Fruit fly (Drosophila melanogaster) whole organism, embryonic: Measurements from ENCODE around the gene CG31548.

Source experiments
- Atf6 ChIP-seq: fragments of 200-800 bp; sonication (Bioruptor generic); IDR thresholded peaks from 2 replicates; pipeline ENCODE4 v1.3.6; 2022; ENCODE audit warnings: missing biosample characterization, missing genetic modification characterization
- BEAF-32 ChIP-seq: fragments of 200-800 bp; sonication (Bioruptor generic); optimal IDR thresholded peaks from 3 replicates; lab custom pipeline; 2017; ENCODE audit warnings: missing biosample characterization, missing genetic modification characterization, mild to moderate bottlenecking, moderate library complexity, missing genetic modification reagents
- Bgb ChIP-seq: fragments of 200-800 bp; sonication (Bioruptor generic); IDR thresholded peaks from 2 replicates; pipeline ENCODE4 v1.3.6; 2022; ENCODE audit warnings: missing biosample characterization, missing genetic modification characterization; ENCODE audit not compliant: partially characterized antibody
- CG10366 ChIP-seq: fragments of 200-800 bp; sonication (Bioruptor generic); IDR thresholded peaks from 2 replicates; pipeline ENCODE4 v1.3.6; 2022; ENCODE audit warnings: missing biosample characterization, missing genetic modification characterization
- CG13287 ChIP-seq: fragments of 200-800 bp; sonication (Bioruptor generic); IDR thresholded peaks from 2 replicates; pipeline ENCODE4 v1.3.6; 2022; ENCODE audit warnings: missing biosample characterization, missing genetic modification characterization; ENCODE audit not compliant: partially characterized antibody
- CG13424 ChIP-seq: fragments of 200-800 bp; sonication (Bioruptor generic); optimal IDR thresholded peaks from 2 replicates; lab custom pipeline; 2019; ENCODE audit warnings: missing biosample characterization, mild to moderate bottlenecking, missing genetic modification characterization, moderate library complexity
- CG13775 ChIP-seq: fragments of 200-800 bp; sonication (Bioruptor generic); optimal IDR thresholded peaks from 3 replicates; lab custom pipeline; 2017; ENCODE audit warnings: missing biosample characterization, mild to moderate bottlenecking, missing genetic modification characterization
- CG14710 ChIP-seq: fragments of 200-800 bp; sonication (Bioruptor generic); optimal IDR thresholded peaks from 3 replicates; lab custom pipeline; 2019; ENCODE audit warnings: missing biosample characterization, mild to moderate bottlenecking, missing genetic modification characterization, moderate library complexity
- CG15011 ChIP-seq: fragments of 200-800 bp; sonication (Bioruptor generic); optimal IDR thresholded peaks from 3 replicates; lab custom pipeline; 2018; ENCODE audit warnings: missing biosample characterization, mild to moderate bottlenecking, missing genetic modification characterization
- CG16813 ChIP-seq: fragments of 200-800 bp; sonication (Bioruptor generic); IDR thresholded peaks from 3 replicates; pipeline ENCODE4 v1.3.6; 2022; ENCODE audit warnings: missing biosample characterization, missing genetic modification characterization; ENCODE audit not compliant: partially characterized antibody
- CG17385 ChIP-seq: fragments of 200-800 bp; sonication (Bioruptor generic); optimal IDR thresholded peaks from 3 replicates; lab custom pipeline; 2018; ENCODE audit warnings: missing biosample characterization, mild to moderate bottlenecking, missing genetic modification characterization
- CG2116 ChIP-seq: fragments of 200-800 bp; sonication (Bioruptor generic); optimal IDR thresholded peaks from 3 replicates; lab custom pipeline; 2018; ENCODE audit warnings: missing biosample characterization, mild to moderate bottlenecking, missing genetic modification characterization
- CG34224 ChIP-seq: fragments of 200-800 bp; sonication (Bioruptor generic); IDR thresholded peaks from 3 replicates; pipeline ENCODE4 v1.3.6; 2022; ENCODE audit warnings: missing biosample characterization, missing genetic modification characterization; ENCODE audit not compliant: partially characterized antibody
- CG3995 ChIP-seq: fragments of 200-800 bp; sonication (Bioruptor generic); optimal IDR thresholded peaks from 3 replicates; lab custom pipeline; 2016; ENCODE audit warnings: missing biosample characterization, missing genetic modification characterization
- CG4282 ChIP-seq: fragments of 200-800 bp; sonication (Bioruptor generic); optimal IDR thresholded peaks from 2 replicates; lab custom pipeline; 2016; ENCODE audit warnings: missing biosample characterization, missing genetic modification characterization
- CG7372 ChIP-seq: fragments of 200-800 bp; sonication (Bioruptor generic); IDR thresholded peaks from 2 replicates; pipeline ENCODE4 v1.3.6; 2022; ENCODE audit warnings: missing biosample characterization, missing genetic modification characterization
- D19A ChIP-seq: fragments of 200-800 bp; optimal IDR thresholded peaks from 3 replicates; lab custom pipeline; 2019; ENCODE audit warnings: missing biosample characterization, mild to moderate bottlenecking, missing genetic modification characterization, moderate library complexity
- Dll ChIP-seq: fragments of 200-800 bp; sonication (Bioruptor generic); IDR thresholded peaks from 4 replicates; pipeline ENCODE4 v1.3.6; 2022; ENCODE audit warnings: missing biosample characterization, missing genetic modification characterization; ENCODE audit not compliant: partially characterized antibody
- Dp ChIP-seq: fragments of 200-800 bp; sonication (Bioruptor generic); optimal IDR thresholded peaks from 2 replicates; lab custom pipeline; 2018; ENCODE audit warnings: missing biosample characterization, mild to moderate bottlenecking, missing genetic modification characterization, moderate library complexity
- Dref ChIP-seq: fragments of 200-800 bp; sonication (Bioruptor generic); IDR thresholded peaks from 2 replicates; pipeline ENCODE4 v1.3.6; 2022; ENCODE audit warnings: missing biosample characterization, missing genetic modification characterization
- E2f2 ChIP-seq: fragments of 200-800 bp; sonication (Bioruptor generic); IDR thresholded peaks from 2 replicates; pipeline ENCODE4 v1.3.6; 2022; ENCODE audit warnings: missing biosample characterization, missing genetic modification characterization
- Ets65A ChIP-seq: fragments of 200-800 bp; sonication (Bioruptor generic); peaks from one replicate; lab custom pipeline; 2016; ENCODE audit warnings: missing biosample characterization, missing genetic modification characterization
- Fer1 ChIP-seq: fragments of 200-800 bp; sonication (Bioruptor generic); optimal IDR thresholded peaks from 2 replicates; lab custom pipeline; 2017; ENCODE audit warnings: missing biosample characterization, mild to moderate bottlenecking, missing genetic modification characterization
- HmgZ ChIP-seq: fragments of 200-800 bp; sonication (Bioruptor generic); optimal IDR thresholded peaks from 2 replicates; lab custom pipeline; 2018; ENCODE audit warnings: missing biosample characterization, mild to moderate bottlenecking, missing genetic modification characterization
- MBD-R2 ChIP-seq: fragments of 200-800 bp; sonication (Bioruptor generic); IDR thresholded peaks from 2 replicates; pipeline ENCODE4 v1.3.6; 2022; ENCODE audit warnings: missing biosample characterization, missing genetic modification characterization
- MESR4 ChIP-seq: fragments of 200-800 bp; sonication (Bioruptor generic); optimal IDR thresholded peaks from 2 replicates; lab custom pipeline; 2018; ENCODE audit warnings: missing biosample characterization, mild to moderate bottlenecking, missing genetic modification characterization, moderate library complexity
- Med ChIP-seq: fragments of 200-800 bp; sonication (Bioruptor generic); peaks from one replicate; lab custom pipeline; 2016; ENCODE audit warnings: missing biosample characterization, missing genetic modification characterization, mild to moderate bottlenecking, inconsistent platforms, moderate library complexity
- Myb ChIP-seq: fragments of 200-800 bp; sonication (Bioruptor generic); optimal IDR thresholded peaks from 2 replicates; lab custom pipeline; 2016; ENCODE audit warnings: missing biosample characterization, missing genetic modification characterization
- NFAT ChIP-seq: fragments of 200-800 bp; sonication (Bioruptor generic); IDR thresholded peaks from 2 replicates; pipeline ENCODE4 v1.3.6; 2022; ENCODE audit warnings: missing biosample characterization, missing genetic modification characterization
- Scr ChIP-seq: fragments of 200-800 bp; sonication (Bioruptor generic); IDR thresholded peaks from 2 replicates; pipeline ENCODE4 v1.3.6; 2022; ENCODE audit warnings: missing biosample characterization, missing genetic modification characterization; ENCODE audit not compliant: partially characterized antibody
- cato ChIP-seq: fragments of 200-800 bp; sonication (Bioruptor generic); optimal IDR thresholded peaks from 2 replicates; lab custom pipeline; 2016; ENCODE audit warnings: missing biosample characterization, missing genetic modification characterization, borderline replicate concordance
- chif ChIP-seq, 2 experiments: fragments of 200-800 bp; sonication (Bioruptor generic); optimal IDR thresholded peaks; 3 replicates each; lab custom pipeline; 2016; ENCODE audit warnings: missing biosample characterization in 2 of 2, missing genetic modification characterization in 2 of 2
- chinmo ChIP-seq: fragments of 200-800 bp; sonication (Bioruptor generic); IDR thresholded peaks from 4 replicates; pipeline ENCODE4 v1.3.6; 2022; ENCODE audit warnings: missing biosample characterization, missing genetic modification characterization; ENCODE audit not compliant: partially characterized antibody
- crp ChIP-seq, 2 experiments: fragments of 200-800 bp; sonication (Bioruptor generic); optimal IDR thresholded peaks; 2 replicates in 1 of 2; 3 replicates in 1 of 2; lab custom pipeline; 2017; ENCODE audit warnings: missing biosample characterization in 2 of 2, missing genetic modification characterization in 2 of 2, mild to moderate bottlenecking in 1 of 2, moderate library complexity in 1 of 2
- dmrt11E ChIP-seq: fragments of 200-800 bp; sonication (Bioruptor generic); optimal IDR thresholded peaks from 3 replicates; lab custom pipeline; 2018; ENCODE audit warnings: missing biosample characterization, mild to moderate bottlenecking, missing genetic modification characterization, moderate library complexity
- dmrt99B ChIP-seq: fragments of 200-800 bp; sonication (Bioruptor generic); optimal IDR thresholded peaks from 2 replicates; lab custom pipeline; 2018; ENCODE audit warnings: missing biosample characterization, mild to moderate bottlenecking, missing genetic modification characterization, moderate library complexity
- exex ChIP-seq: fragments of 200-800 bp; sonication (Bioruptor generic); optimal IDR thresholded peaks from 4 replicates; lab custom pipeline; 2018; ENCODE audit warnings: missing biosample characterization, mild to moderate bottlenecking, missing genetic modification characterization, moderate library complexity
- ftz-f1 ChIP-seq: fragments of 200-800 bp; sonication (Bioruptor generic); optimal IDR thresholded peaks from 2 replicates; lab custom pipeline; 2016; ENCODE audit warnings: missing biosample characterization, missing genetic modification characterization
- insv ChIP-seq, 2 experiments: fragments of 200-800 bp; sonication (Bioruptor generic); optimal IDR thresholded peaks; 3 replicates each; lab custom pipeline; 2016 to 2018; ENCODE audit warnings: missing biosample characterization in 2 of 2, missing genetic modification characterization in 2 of 2
- inv ChIP-seq: fragments of 200-800 bp; sonication (Bioruptor generic); IDR thresholded peaks from 2 replicates; pipeline ENCODE4 v1.3.6; 2022; ENCODE audit warnings: missing biosample characterization, missing genetic modification characterization; ENCODE audit not compliant: partially characterized antibody
- jigr1 ChIP-seq: fragments of 200-800 bp; sonication (Bioruptor generic); IDR thresholded peaks from 3 replicates; pipeline ENCODE4 v1.3.6; 2022; ENCODE audit warnings: missing biosample characterization, missing genetic modification characterization
- mirr ChIP-seq: fragments of 200-800 bp; sonication (Bioruptor generic); optimal IDR thresholded peaks from 3 replicates; lab custom pipeline; 2018; ENCODE audit warnings: missing biosample characterization, mild to moderate bottlenecking, missing genetic modification characterization
- pzg ChIP-seq: fragments of 200-800 bp; sonication (Bioruptor generic); optimal IDR thresholded peaks from 3 replicates; lab custom pipeline; 2018; ENCODE audit warnings: missing biosample characterization, mild to moderate bottlenecking, missing genetic modification characterization, moderate library complexity
- seq ChIP-seq: fragments of 200-800 bp; sonication (Bioruptor generic); IDR thresholded peaks from 2 replicates; pipeline ENCODE4 v1.3.6; 2022; ENCODE audit warnings: missing biosample characterization, missing genetic modification characterization
- sisA ChIP-seq: fragments of 200-800 bp; sonication (Bioruptor generic); IDR thresholded peaks from 2 replicates; pipeline ENCODE4 v1.3.6; 2022; ENCODE audit warnings: missing biosample characterization, missing genetic modification characterization
- unc-4 ChIP-seq: fragments of 200-800 bp; sonication (Bioruptor generic); IDR thresholded peaks from 2 replicates; pipeline ENCODE4 v1.3.6; 2022; ENCODE audit warnings: missing biosample characterization, missing genetic modification characterization; ENCODE audit not compliant: partially characterized antibody
- unpg ChIP-seq: fragments of 200-800 bp; sonication (Bioruptor generic); optimal IDR thresholded peaks from 3 replicates; lab custom pipeline; 2018; ENCODE audit warnings: missing biosample characterization, mild to moderate bottlenecking, missing genetic modification characterization, moderate library complexity

CG31548 gene

dm6 chr3R:5633437-5633836, 3.2 kb downstream of the CG31548 start, which contains the start of gene CG12171 (continued):
- TF ChIP-seq Scr (GFP tag; lab: Robert Waterston, UW) (peak; percentile 43), exex (tag; lab: Kevin White, UChicago) (peak; percentile 88), dmrt99B (no peak), CG16813 (GFP tag; lab: Robert Waterston, UW) (peak; percentile 39; the same call in 1 of the 3 replicates), Bgb (GFP tag; lab: Robert Waterston, UW) (peak; percentile 42; the same call in 1 of the 2 replicates), seq (GFP tag; lab: Robert Waterston, UW) (no peak), MESR4 (GFP tag; lab: Kevin White, UChicago) (peak; percentile 54), CG3995 (GFP tag; lab: Kevin White, UChicago) (peak; percentile 45), NFAT (no peak), chif (GFP tag; optimal IDR thresholded peaks at IDR 0.05; lab: Kevin White, UChicago) (no peak), CG7372 (GFP tag; lab: Robert Waterston, UW) (no peak), CG10366 (GFP tag; lab: Robert Waterston, UW) (no peak), ftz-f1 (peak; percentile 83), insv (GFP tag; optimal IDR thresholded peaks at IDR 0.05; lab: Kevin White, UChicago) (no peak), Dref (GFP tag; lab: Robert Waterston, UW) (peak; percentile 60), HmgZ (tag; lab: Kevin White, UChicago) (peak; percentile 13), CG14710 (no peak), pzg (GFP tag; lab: Kevin White, UChicago) (peak; percentile 31), CG15011 (no peak), inv (GFP tag; lab: Robert Waterston, UW) (0 out of 2 replicates have a peak, but pooled peaks have one; percentile 18), mirr (GFP tag; lab: Kevin White, UChicago) (peak; percentile 65), Ets65A (GFP tag; lab: Kevin White, UChicago) (peak; percentile 41), Dll (peak; percentile 36; the same call in 1 of the 4 replicates), unpg (GFP tag; lab: Kevin White, UChicago) (no peak)
- TF ChIP-seq, all 482 proteins: peak for 26

DNA sequence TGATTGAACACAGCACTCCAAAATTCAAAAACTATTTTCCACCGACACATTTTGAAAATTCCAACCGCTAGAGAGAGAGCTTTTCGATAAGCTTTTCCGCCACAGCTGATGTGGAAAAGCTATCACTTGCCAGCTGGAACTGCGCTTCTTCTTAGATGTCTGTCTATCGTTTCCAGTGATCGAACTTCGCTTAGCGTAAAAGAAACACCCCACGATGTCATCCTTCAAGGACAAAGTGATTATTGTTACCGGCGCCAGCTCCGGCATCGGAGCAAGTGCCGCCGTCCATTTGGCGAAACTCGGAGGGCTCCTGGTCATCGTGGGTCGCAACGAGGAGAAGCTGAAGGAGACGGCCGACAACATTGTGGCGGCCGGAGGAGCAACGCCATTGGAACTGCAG, 4.5 kb downstream of the CG31548 start, which contains the start of gene CG31549:
Gene CG31549 (plus strand): TSS at position 11 of the 400 bp plus-strand sequence.
- TF ChIP-seq Med (GFP tag; lab: Kevin White, UChicago) (peak; percentile 80), jigr1 (GFP tag; lab: Robert Waterston, UW) (no peak), HmgZ (tag; lab: Kevin White, UChicago) (no peak), pzg (GFP tag; lab: Kevin White, UChicago) (peak; percentile 28), CG34224 (GFP tag; lab: Robert Waterston, UW) (0 out of 3 replicates have a peak, but pooled peaks have one; percentile 41), cato (GFP tag; lab: Kevin White, UChicago) (no peak), CG2116 (GFP tag; lab: Kevin White, UChicago) (peak; percentile 30), crp (GFP tag; optimal IDR thresholded peaks at IDR 0.05; lab: Kevin White, UChicago) (peak in 1 of 2 experiments; percentile 90), CG13424 (tag; lab: Kevin White, UChicago) (no peak), sisA (GFP tag; lab: Robert Waterston, UW) (no peak), dmrt11E (no peak), CG13287 (GFP tag; lab: Robert Waterston, UW) (peak; percentile 28; the same call in 1 of the 2 replicates), unc-4 (0 out of 2 replicates have a peak, but pooled peaks have one; percentile 36), Myb (GFP tag; lab: Kevin White, UChicago) (peak; percentile 87), E2f2 (GFP tag; lab: Robert Waterston, UW) (peak; percentile 54), CG17385 (GFP tag; lab: Kevin White, UChicago) (peak; percentile 86), BEAF-32 (GFP tag; lab: Kevin White, UChicago) (peak; percentile 7), CG13775 (GFP tag; lab: Kevin White, UChicago) (no peak), Dll (peak; percentile 43; the same call in 2 of the 4 replicates), chinmo (GFP tag; lab: Robert Waterston, UW) (no peak), Dref (GFP tag; lab: Robert Waterston, UW) (peak; percentile 49), MESR4 (GFP tag; lab: Kevin White, UChicago) (peak; percentile 39), CG4282 (GFP tag; lab: Kevin White, UChicago) (no peak), MBD-R2 (GFP tag; lab: Robert Waterston, UW) (peak; percentile 76), D19A (tag; lab: Kevin White, UChicago) (no peak), Atf6 (no peak), Fer1 (GFP tag; lab: Kevin White, UChicago) (no peak), Dp (GFP tag; lab: Kevin White, UChicago) (peak; percentile 58)
